Fruit fly (Drosophila melanogaster): ENCODE data around the gene Elys.
A peak's percentile ranks its signal among the peaks of the same experiment; 100 is the strongest.

Elys gene

dm6 chrX:19605915-19606314 lies 46.2 kb upstream of the Elys start (continued):
- TF ChIP-seq CG11093 (GFP tag; IDR thresholded peaks at IDR 0.05) (no peak), CG18619 (GFP tag; optimal IDR thresholded peaks at IDR 0.05) (no peak), kay (GFP tag; optimal IDR thresholded peaks at IDR 0.05) (peak; percentile 80), Atf-2 (GFP tag; optimal IDR thresholded peaks at IDR 0.05) (no peak), tup (GFP tag; optimal IDR thresholded peaks at IDR 0.05) (no peak), stwl (tag; optimal IDR thresholded peaks at IDR 0.05) (no peak), Pdp1 (GFP tag; optimal IDR thresholded peaks at IDR 0.05) (peak in 1 of 2 experiments; percentile 85), CG43689 (GFP tag; IDR thresholded peaks at IDR 0.05) (no peak), bbx (GFP tag; IDR thresholded peaks at IDR 0.05; ENCODE audit: partially characterized antibody) (0 out of 2 replicates have a peak, but pooled peaks have one; percentile 20), gce (GFP tag; IDR thresholded peaks at IDR 0.05) (no peak), CG34376 (GFP tag; optimal IDR thresholded peaks at IDR 0.05) (peak; percentile 0), al (GFP tag; IDR thresholded peaks at IDR 0.05) (no peak), pfk (GFP tag; optimal IDR thresholded peaks at IDR 0.05) (no peak), rib (GFP tag; IDR thresholded peaks at IDR 0.05) (no peak), row (GFP tag; IDR thresholded peaks at IDR 0.05) (0 out of 3 replicates have a peak, but pooled peaks have one; percentile 7), MESR4 (GFP tag; optimal IDR thresholded peaks at IDR 0.05) (no peak), CG8944 (GFP tag; optimal IDR thresholded peaks at IDR 0.05) (no peak), Hmr (GFP tag; optimal IDR thresholded peaks at IDR 0.05) (no peak), Hey (tag; optimal IDR thresholded peaks at IDR 0.05) (no peak), exex (tag; optimal IDR thresholded peaks at IDR 0.05) (peak; percentile 32), pros (GFP tag; optimal IDR thresholded peaks at IDR 0.05) (peak; percentile 83), schlank (tag; optimal IDR thresholded peaks at IDR 0.05) (no peak), cg (GFP tag; optimal IDR thresholded peaks at IDR 0.05) (peak; percentile 23), Hr3 (GFP tag; optimal IDR thresholded peaks at IDR 0.05) (no peak), kah (GFP tag; optimal IDR thresholded peaks at IDR 0.05) (peak; percentile 42), twi (tag; optimal IDR thresholded peaks at IDR 0.05) (peak; percentile 91), CG4707 (GFP tag; optimal IDR thresholded peaks at IDR 0.05) (peak; percentile 39)

- TF ChIP-seq sr (GFP tag; IDR thresholded peaks at IDR 0.05) = peak; percentile 82
- no peak for TF ChIP-seq usp (GFP tag; optimal IDR thresholded peaks at IDR 0.05)
- TF ChIP-seq CG5180 (GFP tag; optimal IDR thresholded peaks at IDR 0.05) = peak; percentile 61
- 0 out of 2 replicates have a peak, but pooled peaks have one; percentile 18 for TF ChIP-seq CG14441 (GFP tag; IDR thresholded peaks at IDR 0.05)
- TF ChIP-seq vvl (GFP tag; IDR thresholded peaks at IDR 0.05) = peak; percentile 0; the same call in 1 of the 2 replicates
- peak; percentile 35 for TF ChIP-seq ftz-f1 (GFP tag; optimal IDR thresholded peaks at IDR 0.05)
- no peak for TF ChIP-seq CG30403 (GFP tag; optimal IDR thresholded peaks at IDR 0.05)
- TF ChIP-seq chinmo (GFP tag; IDR thresholded peaks at IDR 0.05; ENCODE audit: partially characterized antibody) = 0 out of 4 replicates have a peak, but pooled peaks have one; percentile 48
- no peak for TF ChIP-seq MESR4 (GFP tag; optimal IDR thresholded peaks at IDR 0.05)
- TF ChIP-seq Pdp1 (GFP tag; optimal IDR thresholded peaks at IDR 0.05) = peak in 1 of 2 experiments; percentile 76
- peak; percentile 41 for TF ChIP-seq Med (GFP tag)
Observed at dm6 chrX:19606558-19606957, 45.5 kb upstream of the Elys start.

dm6 chrX:19606971-19607370 lies 45.1 kb upstream of the Elys start:
- TF ChIP-seq CG15696 (tag; optimal IDR thresholded peaks at IDR 0.05) (no peak), sd (tag; optimal IDR thresholded peaks at IDR 0.05) (no peak), CG3847 (GFP tag; IDR thresholded peaks at IDR 0.05) (no peak), fd102C (GFP tag; optimal IDR thresholded peaks at IDR 0.05) (no peak), hth (optimal IDR thresholded peaks at IDR 0.05) (no peak), slou (GFP tag; optimal IDR thresholded peaks at IDR 0.05) (no peak), Scr (GFP tag; IDR thresholded peaks at IDR 0.05; ENCODE audit: partially characterized antibody) (no peak), Hr78 (GFP tag; optimal IDR thresholded peaks at IDR 0.05) (peak in 1 of 2 experiments; percentile 93), Med (GFP tag) (peak; percentile 42), row (GFP tag; IDR thresholded peaks at IDR 0.05) (0 out of 3 replicates have a peak, but pooled peaks have one; percentile 17), CG31441 (GFP tag; IDR thresholded peaks at IDR 0.05) (no peak), CG15514 (GFP tag; optimal IDR thresholded peaks at IDR 0.05) (peak; percentile 8), Xbp1 (GFP tag; optimal IDR thresholded peaks at IDR 0.05) (no peak), CG8388 (GFP tag; optimal IDR thresholded peaks at IDR 0.05) (peak; percentile 70), ci (GFP tag; IDR thresholded peaks at IDR 0.05) (0 out of 3 replicates have a peak, but pooled peaks have one; percentile 18)

Measured in whole organism, embryonic.